Worm (Caenorhabditis elegans) whole organism, early embryonic: ENCODE data around the gene C02F5.13.

Experiments
- B0310.2 ChIP-seq: sonication (generic microtip); optimal IDR thresholded peaks from 2 replicates; lab custom pipeline; 2016; ENCODE audit warnings: mild to moderate bottlenecking, missing genetic modification characterization, missing compliant biosample characterization
- F13C5.2 ChIP-seq: sonication (generic microtip); optimal IDR thresholded peaks from 2 replicates; lab custom pipeline; 2017; ENCODE audit warnings: mild to moderate bottlenecking, missing genetic modification characterization, inconsistent platforms, missing compliant biosample characterization
- aly-1 ChIP-seq: sonication (generic microtip); optimal IDR thresholded peaks from 2 replicates; lab custom pipeline; 2016; ENCODE audit warnings: missing genetic modification characterization, missing compliant biosample characterization
- ama-1 ChIP-seq: fragments of 150-350 bp; optimal IDR thresholded peaks from 2 replicates; lab custom pipeline; 2014
- ceh-13 ChIP-seq: fragments of 200-800 bp; sonication (Bioruptor generic); optimal IDR thresholded peaks from 2 replicates; lab custom pipeline; 2018; ENCODE audit warnings: mild to moderate bottlenecking, missing genetic modification characterization, missing compliant biosample characterization
- ceh-36 ChIP-seq: sonication (generic microtip); optimal IDR thresholded peaks from 2 replicates; lab custom pipeline; 2016; ENCODE audit warnings: missing genetic modification characterization, inconsistent platforms, missing compliant biosample characterization
- ets-7 ChIP-seq: sonication (generic microtip); optimal IDR thresholded peaks from 2 replicates; lab custom pipeline; 2016; ENCODE audit warnings: missing genotype, missing genetic modification characterization, missing compliant biosample characterization
- flt-1 ChIP-seq: fragments of 200-800 bp; sonication (Bioruptor generic); IDR thresholded peaks from 2 replicates; pipeline ENCODE4 v1.3.6; 2022; ENCODE audit warnings: missing genetic modification characterization, missing compliant biosample characterization
- hmbx-1 ChIP-seq: sonication (generic microtip); optimal IDR thresholded peaks from 2 replicates; lab custom pipeline; 2016; ENCODE audit warnings: mild to moderate bottlenecking, missing genetic modification characterization, missing compliant biosample characterization
- hmg-4 ChIP-seq: fragments of 200-800 bp; sonication (Bioruptor generic); optimal IDR thresholded peaks from 2 replicates; lab custom pipeline; 2018; ENCODE audit warnings: mild to moderate bottlenecking, missing genetic modification characterization, missing compliant biosample characterization
- hnd-1 ChIP-seq: sonication (generic microtip); optimal IDR thresholded peaks from 2 replicates; lab custom pipeline; 2016; ENCODE audit warnings: missing genetic modification characterization, missing compliant biosample characterization
- pes-1 ChIP-seq: fragments of 200-800 bp; sonication (Bioruptor generic); IDR thresholded peaks from 2 replicates; pipeline ENCODE4 v1.3.6; 2022; ENCODE audit warnings: missing genetic modification reagents, missing genetic modification characterization, missing compliant biosample characterization
- scrt-1 ChIP-seq: fragments of 200-800 bp; sonication (Bioruptor generic); IDR thresholded peaks from 2 replicates; pipeline ENCODE4 v1.3.6; 2022; ENCODE audit warnings: missing genetic modification characterization, missing compliant biosample characterization
- sea-1 ChIP-seq: fragments of 200-800 bp; sonication (Bioruptor generic); conservative IDR thresholded peaks from 2 replicates; pipeline ENCODE4 v1.3.6; 2022; ENCODE audit warnings: missing genetic modification characterization, missing compliant biosample characterization
- tbx-11 ChIP-seq: fragments of 200-800 bp; sonication (Bioruptor generic); IDR thresholded peaks from 2 replicates; pipeline ENCODE4 v1.3.6; 2022; ENCODE audit warnings: missing genetic modification characterization, missing compliant biosample characterization
- tbx-37 ChIP-seq: fragments of 200-800 bp; sonication (Bioruptor generic); conservative IDR thresholded peaks from 2 replicates; pipeline ENCODE4 v1.3.6; 2022; ENCODE audit warnings: missing genetic modification reagents, missing genetic modification characterization, missing compliant biosample characterization
- tra-4 ChIP-seq: sonication (generic microtip); optimal IDR thresholded peaks from 2 replicates; lab custom pipeline; 2017; ENCODE audit warnings: missing genetic modification characterization, missing compliant biosample characterization

C02F5.13 gene

ce11 chrIII:8268296-8268695 lies 21.1 kb downstream of the C02F5.13 start, which contains the start of the genes F09G8.7 and crn-7:
F09G8.7 (minus strand) TSS chrIII:8268355.
crn-7 (plus strand) TSS chrIII:8268531.
- no peak for TF ChIP-seq hmbx-1 (tag; lab: Kevin White, UChicago)
- TF ChIP-seq ama-1 (lab: Kevin White, UChicago), result no peak
- no peak for TF ChIP-seq tbx-37 (GFP tag; lab: Robert Waterston, UW)
- TF ChIP-seq ceh-13 (GFP tag; lab: Kevin White, UChicago), result no peak
- TF ChIP-seq tra-4, result no peak
- no peak for TF ChIP-seq pes-1 (GFP tag; lab: Robert Waterston, UW)
- TF ChIP-seq tbx-11 (GFP tag; lab: Robert Waterston, UW), result no peak
- TF ChIP-seq ets-7, result no peak
- no peak for TF ChIP-seq F13C5.2
- no peak for TF ChIP-seq hmg-4

- TF ChIP-seq aly-1 (tag; lab: Kevin White, UChicago) (no peak), hmg-4 (no peak), ets-7 (no peak)
These were observed 24.6 kb downstream of the C02F5.13 start, which contains the start of the genes mps-4 and F09G8.10 for ce11 chrIII:8271676-8272225. mps-4 (minus strand) TSS chrIII:8271776. F09G8.10 (minus strand) TSS chrIII:8272175.

- TF ChIP-seq pes-1 (GFP tag; lab: Robert Waterston, UW) (no peak), tra-4 (no peak), flt-1 (GFP tag; lab: Robert Waterston, UW) (no peak), hmbx-1 (tag; lab: Kevin White, UChicago) (no peak), scrt-1 (no peak), ceh-13 (GFP tag; lab: Kevin White, UChicago) (no peak), hnd-1 (no peak), F13C5.2 (no peak), tbx-11 (GFP tag; lab: Robert Waterston, UW) (no peak), ama-1 (lab: Kevin White, UChicago) (no peak)
These were observed 28.7 kb downstream of the C02F5.13 start, which contains the start of gene clec-160 for ce11 chrIII:8275871-8276270. clec-160 (minus strand) TSS chrIII:8275971.

ce11 chrIII:8278801-8279200 lies 31.6 kb downstream of the C02F5.13 start, which contains the start of gene mig-10:
mig-10 (plus strand) TSS chrIII:8279101.
- no peak for TF ChIP-seq tbx-37 (GFP tag; lab: Robert Waterston, UW)
- TF ChIP-seq hmbx-1 (tag; lab: Kevin White, UChicago), result no peak
- no peak for TF ChIP-seq sea-1
- no peak for TF ChIP-seq aly-1 (tag; lab: Kevin White, UChicago)
- no peak for TF ChIP-seq tra-4
- no peak for TF ChIP-seq ceh-13 (GFP tag; lab: Kevin White, UChicago)
- no peak for TF ChIP-seq F13C5.2
- TF ChIP-seq scrt-1, result no peak
- no peak for TF ChIP-seq hmg-4
- no peak for TF ChIP-seq flt-1 (GFP tag; lab: Robert Waterston, UW)
- no peak for TF ChIP-seq B0310.2 (tag; lab: Kevin White, UChicago)
- no peak for TF ChIP-seq pes-1 (GFP tag; lab: Robert Waterston, UW)
- no peak for TF ChIP-seq ama-1 (lab: Kevin White, UChicago)
- no peak for TF ChIP-seq ets-7

ce11 chrIII:8279567-8279966 lies 32.4 kb downstream of the C02F5.13 start:
- no peak for TF ChIP-seq aly-1 (tag; lab: Kevin White, UChicago)
- no peak for TF ChIP-seq B0310.2 (tag; lab: Kevin White, UChicago)
- no peak for TF ChIP-seq hmg-4
- TF ChIP-seq ceh-13 (GFP tag; lab: Kevin White, UChicago), result no peak
- TF ChIP-seq hmbx-1 (tag; lab: Kevin White, UChicago), result no peak
- TF ChIP-seq pes-1 (GFP tag; lab: Robert Waterston, UW), result no peak
- no peak for TF ChIP-seq tbx-37 (GFP tag; lab: Robert Waterston, UW)
- no peak for TF ChIP-seq sea-1

- TF ChIP-seq sea-1 (no peak), scrt-1 (no peak), hmg-4 (no peak), F13C5.2 (no peak), tra-4 (no peak), pes-1 (GFP tag; lab: Robert Waterston, UW) (no peak), aly-1 (tag; lab: Kevin White, UChicago) (no peak), tbx-37 (GFP tag; lab: Robert Waterston, UW) (no peak), ceh-36 (tag; lab: Kevin White, UChicago) (no peak), ceh-13 (GFP tag; lab: Kevin White, UChicago) (no peak), ets-7 (no peak), tbx-11 (GFP tag; lab: Robert Waterston, UW) (no peak), hmbx-1 (tag; lab: Kevin White, UChicago) (no peak), hnd-1 (no peak), flt-1 (GFP tag; lab: Robert Waterston, UW) (no peak), B0310.2 (tag; lab: Kevin White, UChicago) (no peak), ama-1 (lab: Kevin White, UChicago) (no peak)
These were observed 33.2 kb downstream of the C02F5.13 start for ce11 chrIII:8280352-8280751.

ce11 chrIII:8281310-8281709 lies 34.2 kb downstream of the C02F5.13 start:
- TF ChIP-seq hmg-4 (no peak), hnd-1 (no peak), flt-1 (GFP tag; lab: Robert Waterston, UW) (no peak), hmbx-1 (tag; lab: Kevin White, UChicago) (no peak), tbx-37 (GFP tag; lab: Robert Waterston, UW) (no peak), F13C5.2 (no peak), sea-1 (no peak), ets-7 (no peak), aly-1 (tag; lab: Kevin White, UChicago) (no peak), scrt-1 (no peak), ama-1 (lab: Kevin White, UChicago) (no peak), ceh-36 (tag; lab: Kevin White, UChicago) (no peak), pes-1 (GFP tag; lab: Robert Waterston, UW) (no peak), tra-4 (no peak), tbx-11 (GFP tag; lab: Robert Waterston, UW) (no peak)

- TF ChIP-seq tra-4, result no peak
- no peak for TF ChIP-seq hnd-1
- no peak for TF ChIP-seq ceh-13 (GFP tag; lab: Kevin White, UChicago)
- no peak for TF ChIP-seq aly-1 (tag; lab: Kevin White, UChicago)
- no peak for TF ChIP-seq ceh-36 (tag; lab: Kevin White, UChicago)
- no peak for TF ChIP-seq hmbx-1 (tag; lab: Kevin White, UChicago)
- no peak for TF ChIP-seq hmg-4
- TF ChIP-seq ets-7, result no peak
- no peak for TF ChIP-seq flt-1 (GFP tag; lab: Robert Waterston, UW)
These were observed 36.4 kb downstream of the C02F5.13 start for ce11 chrIII:8283525-8283924.
